Worm (Caenorhabditis elegans) whole organism, L2 larva: Measurements from ENCODE around the gene T21E8.6.

Source experiments
- C34F6.9 ChIP-seq: fragments of 150-350 bp; optimal IDR thresholded peaks from 2 replicates; lab custom pipeline; 2014; ENCODE audit warnings: missing biosample characterization, missing genetic modification characterization
- F13H6.1 ChIP-seq: sonication (generic microtip); optimal IDR thresholded peaks from 2 replicates; lab custom pipeline; 2016; ENCODE audit warnings: missing genetic modification characterization, missing compliant biosample characterization
- alr-1 ChIP-seq: fragments of 150-350 bp; optimal IDR thresholded peaks from 2 replicates; lab custom pipeline; 2014; ENCODE audit warnings: missing biosample characterization, missing genetic modification characterization
- ama-1 ChIP-seq: fragments of 150-350 bp; optimal IDR thresholded peaks from 2 replicates; lab custom pipeline; 2018; ENCODE audit warnings: inconsistent platforms
- blmp-1 ChIP-seq: sonication (generic microtip); optimal IDR thresholded peaks from 2 replicates; lab custom pipeline; 2017; ENCODE audit warnings: missing genetic modification characterization, mild to moderate bottlenecking, missing compliant biosample characterization, antibody characterized with exemption, moderate library complexity; ENCODE audit not compliant: insufficient read depth
- ceh-82 ChIP-seq: fragments of 150-350 bp; optimal IDR thresholded peaks from 2 replicates; lab custom pipeline; 2014; ENCODE audit warnings: missing biosample characterization, missing genetic modification characterization
- crh-2 ChIP-seq: sonication (generic microtip); optimal IDR thresholded peaks from 2 replicates; lab custom pipeline; 2017; ENCODE audit warnings: missing biosample characterization, missing genetic modification characterization
- dmd-4 ChIP-seq: sonication (generic microtip); optimal IDR thresholded peaks from 2 replicates; lab custom pipeline; 2017; ENCODE audit warnings: missing biosample characterization, missing genetic modification characterization
- elt-1 ChIP-seq: fragments of 150-350 bp; optimal IDR thresholded peaks from 2 replicates; lab custom pipeline; 2014; ENCODE audit warnings: missing biosample characterization, missing genetic modification characterization
- lin-11 ChIP-seq: fragments of 150-350 bp; sonication (generic microtip); optimal IDR thresholded peaks from 2 replicates; lab custom pipeline; 2014; ENCODE audit warnings: missing biosample characterization, missing genetic modification characterization, inconsistent platforms, mixed read lengths
- lsy-2 ChIP-seq, 2 experiments: fragments of 150-350 bp in 1 of 2; sonication (generic microtip) in 1 of 2; optimal IDR thresholded peaks; 2 replicates each; lab custom pipeline; 2014 to 2017; ENCODE audit warnings: missing biosample characterization in 2 of 2, missing genetic modification characterization in 2 of 2
- mab-5 ChIP-seq: fragments of 150-350 bp; optimal IDR thresholded peaks from 2 replicates; lab custom pipeline; 2014; ENCODE audit warnings: missing biosample characterization, missing genetic modification characterization
- mbf-1 ChIP-seq: sonication (generic microtip); optimal IDR thresholded peaks from 2 replicates; lab custom pipeline; 2017; ENCODE audit warnings: missing biosample characterization, missing genetic modification characterization
- nhr-10 ChIP-seq: sonication (generic microtip); optimal IDR thresholded peaks from 2 replicates; lab custom pipeline; 2017; ENCODE audit warnings: missing biosample characterization, missing genetic modification characterization
- nhr-11 ChIP-seq: fragments of 150-350 bp; optimal IDR thresholded peaks from 2 replicates; lab custom pipeline; 2014; ENCODE audit warnings: missing biosample characterization, missing genetic modification characterization
- nhr-12 ChIP-seq: fragments of 150-350 bp; optimal IDR thresholded peaks from 2 replicates; lab custom pipeline; 2014; ENCODE audit warnings: missing biosample characterization, missing genetic modification characterization
- nhr-129 ChIP-seq: fragments of 150-350 bp; optimal IDR thresholded peaks from 2 replicates; lab custom pipeline; 2014; ENCODE audit warnings: missing biosample characterization, missing genetic modification characterization
- nhr-23 ChIP-seq: fragments of 150-350 bp; optimal IDR thresholded peaks from 2 replicates; lab custom pipeline; 2014; ENCODE audit warnings: missing biosample characterization, missing genetic modification reagents, missing genetic modification characterization
- nhr-237 ChIP-seq: fragments of 150-350 bp; optimal IDR thresholded peaks from 2 replicates; lab custom pipeline; 2014; ENCODE audit warnings: missing biosample characterization, missing genetic modification characterization
- nhr-25 ChIP-seq: fragments of 150-350 bp; sonication (generic microtip); optimal IDR thresholded peaks from 3 replicates; lab custom pipeline; 2014; ENCODE audit warnings: missing biosample characterization, missing genetic modification characterization
- nhr-6 ChIP-seq: fragments of 150-350 bp; optimal IDR thresholded peaks from 2 replicates; lab custom pipeline; 2014; ENCODE audit warnings: missing biosample characterization, missing genetic modification characterization
- sem-4 ChIP-seq: fragments of 150-350 bp; optimal IDR thresholded peaks from 2 replicates; lab custom pipeline; 2014; ENCODE audit warnings: missing biosample characterization, missing genetic modification reagents, missing genetic modification characterization
- skn-1 ChIP-seq: sonication (generic microtip); optimal IDR thresholded peaks from 2 replicates; lab custom pipeline; 2017; ENCODE audit warnings: missing biosample characterization, missing genetic modification characterization
- sma-3 ChIP-seq: sonication (generic microtip); optimal IDR thresholded peaks from 2 replicates; lab custom pipeline; 2016; ENCODE audit warnings: missing genetic modification reagents, missing genetic modification characterization, missing compliant biosample characterization
- sma-9 ChIP-seq, 2 experiments: fragments of 150-350 bp in 1 of 2; sonication (generic microtip) in 1 of 2; optimal IDR thresholded peaks; 2 replicates each; lab custom pipeline; 2014 to 2016; ENCODE audit warnings: missing genetic modification characterization in 2 of 2, mild to moderate bottlenecking in 1 of 2, missing biosample characterization in 1 of 2, missing compliant biosample characterization in 1 of 2, missing genetic modification reagents in 1 of 2, moderate library complexity in 1 of 2
- snpc-4 ChIP-seq: fragments of 150-350 bp; optimal IDR thresholded peaks from 2 replicates; lab custom pipeline; 2014; ENCODE audit warnings: missing biosample characterization, missing genetic modification characterization
- unc-39 ChIP-seq: fragments of 150-350 bp; optimal IDR thresholded peaks from 2 replicates; lab custom pipeline; 2014; ENCODE audit warnings: missing biosample characterization, missing genetic modification characterization
- unc-55 ChIP-seq: fragments of 150-350 bp; sonication (generic microtip); optimal IDR thresholded peaks from 3 replicates; lab custom pipeline; 2014; ENCODE audit warnings: missing biosample characterization, missing genetic modification reagents, missing genetic modification characterization
- zag-1 ChIP-seq: fragments of 150-350 bp; optimal IDR thresholded peaks from 2 replicates; lab custom pipeline; 2014; ENCODE audit warnings: missing biosample characterization, missing genetic modification characterization
- ztf-1 ChIP-seq: fragments of 200-800 bp; sonication (Bioruptor generic); conservative IDR thresholded peaks from 2 replicates; pipeline ENCODE4 v1.3.6; 2022; ENCODE audit warnings: missing genetic modification characterization, missing compliant biosample characterization
- ztf-4 ChIP-seq: fragments of 150-350 bp; optimal IDR thresholded peaks from 2 replicates; lab custom pipeline; 2014; ENCODE audit warnings: missing biosample characterization, missing genetic modification characterization

T21E8.6 gene

DNA sequence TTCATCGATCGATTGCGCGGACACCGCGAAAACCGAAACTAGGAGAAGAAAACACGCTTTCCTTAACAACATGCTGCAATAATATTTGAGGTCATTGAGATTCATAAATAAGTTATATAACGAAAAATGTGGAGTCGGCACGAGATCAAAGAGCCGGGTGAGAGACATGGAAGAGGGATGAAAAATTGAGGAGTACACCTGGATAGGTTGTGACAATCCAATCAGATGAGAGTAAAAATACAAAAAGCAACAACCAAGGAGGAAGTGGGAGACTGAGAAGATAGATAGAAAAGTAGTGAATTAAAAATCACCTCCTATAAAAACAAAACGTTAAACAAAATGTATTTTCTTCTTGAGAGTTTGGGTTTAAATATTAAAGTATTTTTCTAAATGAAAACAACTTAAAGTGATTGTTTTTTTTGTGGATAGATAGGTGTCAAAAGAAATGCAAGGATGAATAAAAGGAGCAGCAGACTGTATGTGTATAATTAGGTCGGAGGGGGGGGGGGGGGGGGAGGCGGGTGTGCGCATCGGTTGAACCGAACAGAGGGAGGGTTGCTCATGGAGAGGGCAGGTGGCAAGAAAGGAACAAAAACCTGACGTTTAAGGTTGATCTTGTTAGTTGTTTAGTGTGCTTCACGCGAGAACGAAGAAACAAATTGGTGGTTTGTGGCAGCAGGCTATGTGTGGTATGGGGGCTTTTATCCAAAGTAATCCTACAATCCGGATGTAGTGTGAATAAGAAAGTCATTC lies 37.3 kb upstream of the T21E8.6 start, which contains the start of gene C05A9.2:
TSS of gene C05A9.2 (minus strand) at position 73 of the 753 bp plus-strand sequence.
- no peak for TF ChIP-seq nhr-129 (tag; lab: Kevin White, UChicago)
- no peak for TF ChIP-seq lin-11 (tag; lab: Kevin White, UChicago)
- TF ChIP-seq alr-1 (tag; lab: Kevin White, UChicago), result no peak
- TF ChIP-seq nhr-23 (tag; lab: Kevin White, UChicago), result no peak
- TF ChIP-seq dmd-4 (tag; lab: Kevin White, UChicago), result no peak
- TF ChIP-seq zag-1 (tag; lab: Kevin White, UChicago), result no peak

DNA sequence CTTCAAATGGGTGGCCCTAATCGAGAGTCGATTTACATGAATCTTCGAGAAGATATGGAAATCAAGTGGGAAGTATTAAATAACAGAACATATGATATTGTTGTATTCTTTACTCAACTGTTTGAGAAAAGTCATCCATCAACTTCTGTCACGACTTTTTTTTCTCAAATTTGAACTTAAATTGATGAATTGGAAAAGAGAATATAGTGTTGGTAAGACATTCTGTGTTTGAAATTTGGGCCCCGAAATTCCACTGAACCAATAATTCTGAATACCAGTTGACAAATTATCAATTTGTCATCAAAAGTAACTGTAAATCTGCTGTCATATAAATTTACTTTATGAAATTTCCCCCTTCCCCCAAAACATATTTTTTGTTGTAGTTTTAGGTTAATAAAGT lies 35.2 kb upstream of the T21E8.6 start:
- no peak for TF ChIP-seq nhr-6

DNA sequence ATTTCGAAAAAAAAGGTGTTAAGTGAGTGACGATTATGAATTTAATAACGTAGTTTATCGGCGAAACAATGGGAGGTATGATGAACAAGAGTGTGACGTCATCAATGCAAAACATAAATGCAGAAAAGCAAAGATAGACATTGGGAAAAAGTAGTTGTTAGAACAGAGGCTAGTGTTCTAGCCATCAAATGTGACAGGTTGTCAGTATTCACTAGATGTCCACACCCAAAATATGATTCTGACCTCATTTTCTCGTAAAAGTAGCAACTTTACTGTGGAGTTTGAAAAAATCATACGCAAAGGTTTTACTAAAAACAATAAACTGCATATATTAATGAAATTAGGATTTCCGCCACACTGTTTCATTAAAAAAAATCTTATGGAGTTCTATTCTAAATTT lies 30.9 kb upstream of the T21E8.6 start:
- no peak for TF ChIP-seq snpc-4 (tag; lab: Kevin White, UChicago)

DNA sequence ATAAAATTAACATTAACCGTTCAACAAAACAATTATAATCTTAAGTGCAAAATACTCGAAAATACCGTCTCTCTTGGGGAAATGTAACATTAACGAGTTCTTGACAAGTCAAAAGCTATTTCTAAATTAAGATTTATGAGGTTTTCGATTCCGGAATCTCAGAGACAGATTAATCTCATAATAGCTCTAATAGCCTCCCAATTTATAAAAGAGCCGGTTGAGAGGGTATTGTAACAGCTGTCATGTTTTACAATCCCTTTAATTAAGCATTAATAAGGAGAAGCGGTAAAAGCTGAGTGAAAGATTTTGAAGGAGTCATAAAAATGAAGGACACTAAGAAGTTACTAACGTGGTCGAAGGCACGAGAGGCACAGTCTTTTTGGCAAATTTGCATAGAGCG lies 30.3 kb upstream of the T21E8.6 start:
- TF ChIP-seq ztf-1 (GFP tag; lab: Robert Waterston, UW) (no peak), unc-39 (tag; lab: Kevin White, UChicago) (no peak), nhr-25 (tag; lab: Kevin White, UChicago) (no peak), zag-1 (tag; lab: Kevin White, UChicago) (no peak), ceh-82 (tag; lab: Kevin White, UChicago) (no peak), ztf-4 (tag; lab: Kevin White, UChicago) (no peak)

DNA sequence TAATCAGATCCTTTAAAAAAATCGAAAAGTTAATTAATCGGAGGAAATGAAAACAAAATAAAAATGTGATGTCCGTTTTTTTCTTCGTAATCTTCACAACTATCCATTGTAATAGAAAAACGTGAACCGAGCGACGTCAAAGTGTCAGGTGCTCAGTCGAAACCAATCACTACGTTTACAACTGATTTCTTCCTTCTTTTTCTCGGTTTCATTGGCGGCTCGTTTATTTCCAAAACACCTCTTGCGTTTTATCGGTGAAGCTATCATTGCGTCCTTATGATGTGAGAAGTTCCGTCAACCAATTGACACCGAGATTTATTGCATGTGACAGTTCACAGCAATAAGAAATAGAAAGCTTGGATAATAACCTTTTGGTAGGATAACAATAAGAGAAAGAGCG lies 28.8 kb upstream of the T21E8.6 start:
- TF ChIP-seq blmp-1 (tag; lab: Kevin White, UChicago) (no peak), nhr-12 (tag; lab: Kevin White, UChicago) (no peak), sma-3 (GFP tag; lab: Kevin White, UChicago) (no peak), lsy-2 (tag; optimal IDR thresholded peaks at IDR 0.05; lab: Kevin White, UChicago) (no peak), unc-39 (tag; lab: Kevin White, UChicago) (no peak), nhr-10 (no peak), nhr-237 (tag; lab: Kevin White, UChicago) (no peak), nhr-11 (no peak), alr-1 (tag; lab: Kevin White, UChicago) (no peak), snpc-4 (tag; lab: Kevin White, UChicago) (no peak), ztf-1 (GFP tag; lab: Robert Waterston, UW) (no peak), skn-1 (no peak), sma-9 (GFP tag; optimal IDR thresholded peaks at IDR 0.05; lab: Kevin White, UChicago) (peak; percentile 38), sma-9 (tag; optimal IDR thresholded peaks at IDR 0.05; lab: Kevin White, UChicago) (no peak), F13H6.1 (peak; percentile 63), unc-55 (GFP tag; lab: Kevin White, UChicago) (no peak), ama-1 (lab: Kevin White, UChicago) (no peak), sem-4 (tag; lab: Kevin White, UChicago) (no peak), C34F6.9 (tag; lab: Kevin White, UChicago) (peak; percentile 19), nhr-129 (tag; lab: Kevin White, UChicago) (peak; percentile 67), ztf-4 (tag; lab: Kevin White, UChicago) (no peak), mab-5 (peak; percentile 8), elt-1 (tag; lab: Kevin White, UChicago) (no peak), lin-11 (tag; lab: Kevin White, UChicago) (no peak), crh-2 (no peak), nhr-25 (tag; lab: Kevin White, UChicago) (no peak), mbf-1 (no peak), ceh-82 (tag; lab: Kevin White, UChicago) (no peak), zag-1 (tag; lab: Kevin White, UChicago) (no peak), nhr-23 (tag; lab: Kevin White, UChicago) (no peak)
- TF ChIP-seq, all 48 proteins: peak for 5
